Worm (Caenorhabditis elegans) whole organism, early embryonic: ENCODE data around the gene T16G1.7.

Experiments used
- B0310.2 ChIP-seq: sonication (generic microtip); optimal IDR thresholded peaks from 2 replicates; lab custom pipeline; 2016; ENCODE audit warnings: mild to moderate bottlenecking, missing genetic modification characterization, missing compliant biosample characterization
- F13C5.2 ChIP-seq: sonication (generic microtip); optimal IDR thresholded peaks from 2 replicates; lab custom pipeline; 2017; ENCODE audit warnings: mild to moderate bottlenecking, missing genetic modification characterization, inconsistent platforms, missing compliant biosample characterization
- aly-1 ChIP-seq: sonication (generic microtip); optimal IDR thresholded peaks from 2 replicates; lab custom pipeline; 2016; ENCODE audit warnings: missing genetic modification characterization, missing compliant biosample characterization
- ama-1 ChIP-seq: fragments of 150-350 bp; optimal IDR thresholded peaks from 2 replicates; lab custom pipeline; 2014
- ceh-13 ChIP-seq: fragments of 200-800 bp; sonication (Bioruptor generic); optimal IDR thresholded peaks from 2 replicates; lab custom pipeline; 2018; ENCODE audit warnings: mild to moderate bottlenecking, missing genetic modification characterization, missing compliant biosample characterization
- ceh-36 ChIP-seq: sonication (generic microtip); optimal IDR thresholded peaks from 2 replicates; lab custom pipeline; 2016; ENCODE audit warnings: missing genetic modification characterization, inconsistent platforms, missing compliant biosample characterization
- ets-7 ChIP-seq: sonication (generic microtip); optimal IDR thresholded peaks from 2 replicates; lab custom pipeline; 2016; ENCODE audit warnings: missing genotype, missing genetic modification characterization, missing compliant biosample characterization
- flt-1 ChIP-seq: fragments of 200-800 bp; sonication (Bioruptor generic); IDR thresholded peaks from 2 replicates; pipeline ENCODE4 v1.3.6; 2022; ENCODE audit warnings: missing genetic modification characterization, missing compliant biosample characterization
- hmbx-1 ChIP-seq: sonication (generic microtip); optimal IDR thresholded peaks from 2 replicates; lab custom pipeline; 2016; ENCODE audit warnings: mild to moderate bottlenecking, missing genetic modification characterization, missing compliant biosample characterization
- hmg-4 ChIP-seq: fragments of 200-800 bp; sonication (Bioruptor generic); optimal IDR thresholded peaks from 2 replicates; lab custom pipeline; 2018; ENCODE audit warnings: mild to moderate bottlenecking, missing genetic modification characterization, missing compliant biosample characterization
- hnd-1 ChIP-seq: sonication (generic microtip); optimal IDR thresholded peaks from 2 replicates; lab custom pipeline; 2016; ENCODE audit warnings: missing genetic modification characterization, missing compliant biosample characterization
- pes-1 ChIP-seq: fragments of 200-800 bp; sonication (Bioruptor generic); IDR thresholded peaks from 2 replicates; pipeline ENCODE4 v1.3.6; 2022; ENCODE audit warnings: missing genetic modification reagents, missing genetic modification characterization, missing compliant biosample characterization
- scrt-1 ChIP-seq: fragments of 200-800 bp; sonication (Bioruptor generic); IDR thresholded peaks from 2 replicates; pipeline ENCODE4 v1.3.6; 2022; ENCODE audit warnings: missing genetic modification characterization, missing compliant biosample characterization
- sea-1 ChIP-seq: fragments of 200-800 bp; sonication (Bioruptor generic); conservative IDR thresholded peaks from 2 replicates; pipeline ENCODE4 v1.3.6; 2022; ENCODE audit warnings: missing genetic modification characterization, missing compliant biosample characterization
- tbx-11 ChIP-seq: fragments of 200-800 bp; sonication (Bioruptor generic); IDR thresholded peaks from 2 replicates; pipeline ENCODE4 v1.3.6; 2022; ENCODE audit warnings: missing genetic modification characterization, missing compliant biosample characterization
- tbx-37 ChIP-seq: fragments of 200-800 bp; sonication (Bioruptor generic); conservative IDR thresholded peaks from 2 replicates; pipeline ENCODE4 v1.3.6; 2022; ENCODE audit warnings: missing genetic modification reagents, missing genetic modification characterization, missing compliant biosample characterization
- tra-4 ChIP-seq: sonication (generic microtip); optimal IDR thresholded peaks from 2 replicates; lab custom pipeline; 2017; ENCODE audit warnings: missing genetic modification characterization, missing compliant biosample characterization

T16G1.7 gene

ce11 chrV:12963192-12963591 is 28.3 kb upstream of the T16G1.7 start, which contains the start of gene hrg-9:
TSS of gene hrg-9 (minus strand) at chrV:12963343.
- TF ChIP-seq pes-1 (GFP tag; lab: Robert Waterston, UW): no peak
- no peak for TF ChIP-seq hmg-4 (GFP tag; lab: Kevin White, UChicago)
- no peak for TF ChIP-seq scrt-1 (GFP tag; lab: Robert Waterston, UW)
- TF ChIP-seq tra-4: no peak
- TF ChIP-seq sea-1 (GFP tag; lab: Robert Waterston, UW): no peak
- no peak for TF ChIP-seq hmbx-1
- no peak for TF ChIP-seq F13C5.2 (tag; lab: Kevin White, UChicago)
- no peak for TF ChIP-seq flt-1 (GFP tag; lab: Robert Waterston, UW)
- TF ChIP-seq ceh-13 (GFP tag; lab: Kevin White, UChicago): no peak
- TF ChIP-seq tbx-11 (GFP tag; lab: Robert Waterston, UW): no peak
- TF ChIP-seq B0310.2 (tag; lab: Kevin White, UChicago): no peak
- TF ChIP-seq ceh-36: no peak

ce11 chrV:12961085-12961560 is 26.2 kb upstream of the T16G1.7 start, which contains the start of gene mpst-7:
TSS of gene mpst-7 (minus strand) at chrV:12961135.
- TF ChIP-seq ceh-13 (GFP tag; lab: Kevin White, UChicago) (no peak), B0310.2 (tag; lab: Kevin White, UChicago) (no peak), scrt-1 (GFP tag; lab: Robert Waterston, UW) (no peak), pes-1 (GFP tag; lab: Robert Waterston, UW) (no peak), ceh-36 (no peak), F13C5.2 (tag; lab: Kevin White, UChicago) (no peak), tbx-37 (GFP tag; lab: Robert Waterston, UW) (no peak), hnd-1 (tag; lab: Kevin White, UChicago) (no peak), aly-1 (tag; lab: Kevin White, UChicago) (no peak), hmg-4 (GFP tag; lab: Kevin White, UChicago) (no peak), flt-1 (GFP tag; lab: Robert Waterston, UW) (no peak), tbx-11 (GFP tag; lab: Robert Waterston, UW) (no peak), hmbx-1 (no peak), ama-1 (lab: Kevin White, UChicago) (no peak)

- no peak for TF ChIP-seq ceh-13 (GFP tag; lab: Kevin White, UChicago)
- no peak for TF ChIP-seq hnd-1 (tag; lab: Kevin White, UChicago)
- no peak for TF ChIP-seq ceh-36
- no peak for TF ChIP-seq B0310.2 (tag; lab: Kevin White, UChicago)
- TF ChIP-seq hmg-4 (GFP tag; lab: Kevin White, UChicago): no peak
- TF ChIP-seq tbx-11 (GFP tag; lab: Robert Waterston, UW): no peak
- TF ChIP-seq sea-1 (GFP tag; lab: Robert Waterston, UW): no peak
- TF ChIP-seq tbx-37 (GFP tag; lab: Robert Waterston, UW): no peak
- TF ChIP-seq aly-1 (tag; lab: Kevin White, UChicago): no peak
- no peak for TF ChIP-seq ets-7 (tag; lab: Kevin White, UChicago)
- TF ChIP-seq scrt-1 (GFP tag; lab: Robert Waterston, UW): no peak
- TF ChIP-seq pes-1 (GFP tag; lab: Robert Waterston, UW): no peak
- TF ChIP-seq ama-1 (lab: Kevin White, UChicago): no peak
- TF ChIP-seq tra-4: no peak
- no peak for TF ChIP-seq F13C5.2 (tag; lab: Kevin White, UChicago)
- TF ChIP-seq hmbx-1: no peak
- TF ChIP-seq flt-1 (GFP tag; lab: Robert Waterston, UW): no peak
These were observed 19.3 kb upstream of the T16G1.7 start for ce11 chrV:12954261-12954660.

ce11 chrV:12953702-12954101 is 18.8 kb upstream of the T16G1.7 start, which contains the start of gene eif-3.K:
TSS of gene eif-3.K (plus strand) at chrV:12954002.
- no peak for TF ChIP-seq tbx-37 (GFP tag; lab: Robert Waterston, UW)
- TF ChIP-seq F13C5.2 (tag; lab: Kevin White, UChicago): no peak
- no peak for TF ChIP-seq tbx-11 (GFP tag; lab: Robert Waterston, UW)
- TF ChIP-seq tra-4: no peak
- TF ChIP-seq hmbx-1: no peak
- no peak for TF ChIP-seq pes-1 (GFP tag; lab: Robert Waterston, UW)
- TF ChIP-seq ets-7 (tag; lab: Kevin White, UChicago): no peak
- TF ChIP-seq ceh-13 (GFP tag; lab: Kevin White, UChicago): no peak
- no peak for TF ChIP-seq flt-1 (GFP tag; lab: Robert Waterston, UW)
- no peak for TF ChIP-seq aly-1 (tag; lab: Kevin White, UChicago)
- no peak for TF ChIP-seq scrt-1 (GFP tag; lab: Robert Waterston, UW)
- TF ChIP-seq ama-1 (lab: Kevin White, UChicago): no peak
- TF ChIP-seq sea-1 (GFP tag; lab: Robert Waterston, UW): no peak
- TF ChIP-seq B0310.2 (tag; lab: Kevin White, UChicago): no peak

- TF ChIP-seq scrt-1 (GFP tag; lab: Robert Waterston, UW): no peak
- TF ChIP-seq hmg-4 (GFP tag; lab: Kevin White, UChicago): no peak
- no peak for TF ChIP-seq hnd-1 (tag; lab: Kevin White, UChicago)
- no peak for TF ChIP-seq sea-1 (GFP tag; lab: Robert Waterston, UW)
- TF ChIP-seq ama-1 (lab: Kevin White, UChicago): no peak
- no peak for TF ChIP-seq aly-1 (tag; lab: Kevin White, UChicago)
- TF ChIP-seq flt-1 (GFP tag; lab: Robert Waterston, UW): no peak
- no peak for TF ChIP-seq hmbx-1
- no peak for TF ChIP-seq tra-4
- TF ChIP-seq ets-7 (tag; lab: Kevin White, UChicago): no peak
- TF ChIP-seq ceh-13 (GFP tag; lab: Kevin White, UChicago): no peak
- TF ChIP-seq ceh-36: no peak
These were observed 17.4 kb upstream of the T16G1.7 start, which contains the start of gene pqn-68 for ce11 chrV:12952287-12952686. TSS of gene pqn-68 (plus strand) at chrV:12952636.

ce11 chrV:12950812-12951528 is 16.1 kb upstream of the T16G1.7 start, which contains the start of the genes T16G1.9 and T16G1.18:
TSS of gene T16G1.9 (minus strand) at chrV:12950862.
TSS of gene T16G1.18 (plus strand) at chrV:12951304.
- TF ChIP-seq ets-7 (tag; lab: Kevin White, UChicago) (no peak), F13C5.2 (tag; lab: Kevin White, UChicago) (peak; percentile 56)
